Worm (Caenorhabditis elegans) whole organism, L4 larva: ENCODE measurements around the gene cyn-11.

Experiments
- F44E2.7 ChIP-seq: fragments of 200-800 bp; sonication (Bioruptor generic); IDR thresholded peaks from 2 replicates; pipeline ENCODE4 v2.1.2; 2022; ENCODE audit warnings: missing genetic modification characterization, missing compliant biosample characterization
- F49E8.2 ChIP-seq: sonication (generic microtip); optimal IDR thresholded peaks from 2 replicates; lab custom pipeline; 2016; ENCODE audit warnings: missing compliant biosample characterization, mild to moderate bottlenecking, missing genetic modification characterization, borderline replicate concordance
- T20F7.1 ChIP-seq: fragments of 200-800 bp; sonication (Bioruptor generic); optimal IDR thresholded peaks from 2 replicates; lab custom pipeline; 2018; ENCODE audit warnings: mild to moderate bottlenecking, missing genetic modification characterization, missing compliant biosample characterization
- T26A8.4 ChIP-seq: fragments of 200-800 bp; sonication (Bioruptor generic); IDR thresholded peaks from 2 replicates; pipeline ENCODE4 v1.3.6; 2022; ENCODE audit warnings: missing genetic modification characterization, missing compliant biosample characterization
- ZK337.2 ChIP-seq: fragments of 200-800 bp; sonication (Bioruptor generic); IDR thresholded peaks from 2 replicates; pipeline ENCODE4 v1.3.6; 2022; ENCODE audit warnings: missing genetic modification reagents, missing genetic modification characterization, missing compliant biosample characterization
- aha-1 ChIP-seq: fragments of 150-350 bp; peaks from one replicate; lab custom pipeline; 2014; ENCODE audit warnings: missing biosample characterization, missing genetic modification characterization
- ama-1 ChIP-seq: fragments of 150-350 bp; optimal IDR thresholded peaks from 2 replicates; lab custom pipeline; 2014; ENCODE audit warnings: inconsistent platforms, mixed read lengths
- ceh-20 ChIP-seq: fragments of 200-800 bp; sonication (Bioruptor generic); IDR thresholded peaks from 2 replicates; pipeline ENCODE4 v1.3.6; 2022; ENCODE audit warnings: missing genetic modification reagents, missing genetic modification characterization, missing compliant biosample characterization
- ceh-32 ChIP-seq: sonication (generic microtip); optimal IDR thresholded peaks from 2 replicates; lab custom pipeline; 2016; ENCODE audit warnings: mild to moderate bottlenecking, missing genetic modification characterization, missing compliant biosample characterization; ENCODE audit not compliant: poor library complexity
- ceh-44 ChIP-seq: fragments of 200-800 bp; sonication (Bioruptor generic); IDR thresholded peaks from 2 replicates; pipeline ENCODE4 v1.3.6; 2022; ENCODE audit warnings: missing genetic modification reagents, missing genetic modification characterization, missing compliant biosample characterization
- cey-2 ChIP-seq: sonication (generic microtip); optimal IDR thresholded peaks from 3 replicates; lab custom pipeline; 2017; ENCODE audit warnings: missing genetic modification characterization, mild to moderate bottlenecking, missing compliant biosample characterization, antibody characterized with exemption, borderline replicate concordance; ENCODE audit not compliant: insufficient read depth
- daf-12 ChIP-seq: fragments of 150-350 bp; optimal IDR thresholded peaks from 2 replicates; lab custom pipeline; 2014; ENCODE audit warnings: missing biosample characterization, missing genetic modification reagents, missing genetic modification characterization
- dmd-6 ChIP-seq: fragments of 200-800 bp; sonication (Bioruptor generic); IDR thresholded peaks from 2 replicates; pipeline ENCODE4 v1.3.6; 2022; ENCODE audit warnings: missing genetic modification reagents, missing genetic modification characterization, missing compliant biosample characterization
- dmd-8 ChIP-seq: fragments of 200-800 bp; sonication (Bioruptor generic); IDR thresholded peaks from 2 replicates; pipeline ENCODE4 v1.3.6; 2022; ENCODE audit warnings: missing genetic modification characterization, missing compliant biosample characterization
- egl-27 ChIP-seq: sonication (generic microtip); optimal IDR thresholded peaks from 3 replicates; lab custom pipeline; 2017; ENCODE audit warnings: missing biosample characterization, missing genetic modification reagents, missing genetic modification characterization
- lim-7 ChIP-seq: fragments of 200-800 bp; sonication (Bioruptor generic); IDR thresholded peaks from 2 replicates; pipeline ENCODE4 v1.3.6; 2022; ENCODE audit warnings: missing genetic modification characterization, missing compliant biosample characterization
- lin-1 ChIP-seq: fragments of 200-800 bp; sonication (Bioruptor generic); IDR thresholded peaks from 2 replicates; pipeline ENCODE4 v1.3.6; 2022; ENCODE audit warnings: missing genetic modification reagents, missing genetic modification characterization, missing compliant biosample characterization
- madf-9 ChIP-seq: fragments of 200-800 bp; sonication (Bioruptor generic); conservative IDR thresholded peaks from 2 replicates; pipeline ENCODE4 v1.3.6; 2022; ENCODE audit warnings: missing genetic modification reagents, missing genetic modification characterization, missing compliant biosample characterization
- mdl-1 ChIP-seq, 2 experiments: fragments of 150-350 bp in 1 of 2; sonication (generic microtip) in 1 of 2; optimal IDR thresholded peaks; 2 replicates each; lab custom pipeline; 2014 to 2017; ENCODE audit warnings: missing biosample characterization in 2 of 2, missing genetic modification characterization in 2 of 2
- nhr-10 ChIP-seq: fragments of 150-350 bp; optimal IDR thresholded peaks from 2 replicates; lab custom pipeline; 2014; ENCODE audit warnings: missing biosample characterization, missing genetic modification characterization
- nhr-11 ChIP-seq: fragments of 150-350 bp; optimal IDR thresholded peaks from 2 replicates; lab custom pipeline; 2014; ENCODE audit warnings: missing biosample characterization, missing genetic modification characterization
- nhr-111 ChIP-seq: fragments of 200-800 bp; sonication (Bioruptor generic); optimal IDR thresholded peaks from 2 replicates; lab custom pipeline; 2018; ENCODE audit warnings: mild to moderate bottlenecking, missing genetic modification characterization, missing compliant biosample characterization
- nhr-237 ChIP-seq: sonication (generic microtip); optimal IDR thresholded peaks from 2 replicates; lab custom pipeline; 2017; ENCODE audit warnings: missing biosample characterization, missing genetic modification characterization
- nhr-25 ChIP-seq: sonication (generic microtip); optimal IDR thresholded peaks from 2 replicates; lab custom pipeline; 2017; ENCODE audit warnings: missing genetic modification characterization, mild to moderate bottlenecking, missing compliant biosample characterization, antibody characterized with exemption, moderate library complexity, borderline replicate concordance; ENCODE audit not compliant: insufficient read depth
- nhr-48 ChIP-seq: sonication (generic microtip); optimal IDR thresholded peaks from 2 replicates; lab custom pipeline; 2016; ENCODE audit warnings: mild to moderate bottlenecking, missing genetic modification characterization, missing compliant biosample characterization
- nhr-76 ChIP-seq: fragments of 150-350 bp; optimal IDR thresholded peaks from 2 replicates; lab custom pipeline; 2014; ENCODE audit warnings: missing biosample characterization, missing genetic modification characterization
- nhr-77 ChIP-seq: fragments of 150-350 bp; optimal IDR thresholded peaks from 2 replicates; lab custom pipeline; 2014; ENCODE audit warnings: missing biosample characterization, missing genetic modification characterization
- pha-4 ChIP-seq, 2 experiments: fragments of 150-350 bp in 1 of 2; fragments of 200-800 bp in 1 of 2; sonication (Bioruptor generic) in 1 of 2; IDR thresholded peaks in 1 of 2; optimal IDR thresholded peaks in 1 of 2; 2 replicates each; pipeline versions ENCODE4 v1.3.6 to Lab custom; 2014 to 2022; ENCODE audit warnings: missing genetic modification characterization in 2 of 2, missing genetic modification reagents in 2 of 2, missing biosample characterization in 1 of 2, missing compliant biosample characterization in 1 of 2
- rbr-2 ChIP-seq: sonication (generic microtip); optimal IDR thresholded peaks from 2 replicates; lab custom pipeline; 2016; ENCODE audit warnings: missing genotype, missing genetic modification characterization, missing compliant biosample characterization
- set-16 ChIP-seq: fragments of 200-800 bp; sonication (Bioruptor generic); IDR thresholded peaks from 2 replicates; pipeline ENCODE4 v1.3.6; 2022; ENCODE audit warnings: missing genetic modification reagents, missing genetic modification characterization, missing compliant biosample characterization
- snpc-1.2 ChIP-seq: fragments of 200-800 bp; sonication (Bioruptor generic); IDR thresholded peaks from 2 replicates; pipeline ENCODE4 v1.3.6; 2022; ENCODE audit warnings: missing genetic modification reagents, missing genetic modification characterization, missing compliant biosample characterization
- snpc-4 ChIP-seq: fragments of 150-350 bp; optimal IDR thresholded peaks from 2 replicates; lab custom pipeline; 2014; ENCODE audit warnings: missing biosample characterization, missing genetic modification characterization
- tag-97 ChIP-seq: fragments of 200-800 bp; sonication (Bioruptor generic); IDR thresholded peaks from 2 replicates; pipeline ENCODE4 v1.3.6; 2022; ENCODE audit warnings: missing genetic modification characterization, missing compliant biosample characterization
- unc-130 ChIP-seq: sonication (generic microtip); optimal IDR thresholded peaks from 2 replicates; lab custom pipeline; 2016; ENCODE audit warnings: missing genetic modification reagents, missing genetic modification characterization, missing compliant biosample characterization
- unc-62 ChIP-seq, 3 experiments: fragments of 150-350 bp in 1 of 3; sonication (generic microtip); optimal IDR thresholded peaks in 2 of 3; peaks in 1 of 3; 1 replicate in 1 of 3; 2 replicates in 2 of 3; lab custom pipeline; 2014 to 2017; ENCODE audit warnings: missing biosample characterization in 3 of 3, missing genetic modification characterization in 3 of 3, missing genetic modification reagents in 3 of 3, missing genotype in 1 of 3
- vab-7 ChIP-seq: fragments of 200-800 bp; sonication (Bioruptor generic); IDR thresholded peaks from 2 replicates; pipeline ENCODE4 v1.3.6; 2022; ENCODE audit warnings: missing genetic modification reagents, missing genetic modification characterization, missing compliant biosample characterization
- zfp-3 ChIP-seq: fragments of 200-800 bp; sonication (Bioruptor generic); conservative IDR thresholded peaks from 2 replicates; pipeline ENCODE4 v1.3.6; 2022; ENCODE audit warnings: missing genetic modification reagents, missing genetic modification characterization, missing compliant biosample characterization
- zip-11 ChIP-seq: fragments of 200-800 bp; sonication (Bioruptor generic); IDR thresholded peaks from 2 replicates; pipeline ENCODE4 v1.3.6; 2022; ENCODE audit warnings: missing genetic modification characterization, missing compliant biosample characterization
- zip-2 ChIP-seq: fragments of 150-350 bp; optimal IDR thresholded peaks from 2 replicates; lab custom pipeline; 2014; ENCODE audit warnings: missing biosample characterization, missing genetic modification characterization
- ztf-11 ChIP-seq: fragments of 150-350 bp; optimal IDR thresholded peaks from 2 replicates; lab custom pipeline; 2014; ENCODE audit warnings: missing biosample characterization, missing genetic modification characterization

cyn-11 gene

ce11 chrII:8746298-8746775 lies 30.3 kb upstream of the cyn-11 start (continued):
- TF ChIP-seq ceh-44 (GFP tag; lab: Robert Waterston, UW) (no peak), snpc-4 (tag; lab: Kevin White, UChicago) (no peak), nhr-11 (no peak), vab-7 (GFP tag; lab: Robert Waterston, UW) (peak; percentile 49; the same call in 1 of the 2 replicates), zip-2 (tag; lab: Kevin White, UChicago) (no peak), ama-1 (lab: Kevin White, UChicago) (peak; percentile 96), zip-11 (GFP tag; lab: Robert Waterston, UW) (no peak), nhr-48 (tag; lab: Kevin White, UChicago) (no peak), nhr-10 (tag; lab: Kevin White, UChicago) (no peak), ztf-11 (no peak), pha-4 (GFP tag; IDR thresholded peaks at IDR 0.05; lab: Robert Waterston, UW) (no peak), pha-4 (tag; optimal IDR thresholded peaks at IDR 0.05; lab: Kevin White, UChicago) (no peak), ceh-20 (GFP tag; lab: Robert Waterston, UW) (peak; percentile 64; the same call in 1 of the 2 replicates), tag-97 (GFP tag; lab: Robert Waterston, UW) (no peak), nhr-111 (GFP tag; lab: Kevin White, UChicago) (peak; percentile 77), aha-1 (peak; percentile 55), lim-7 (GFP tag; lab: Robert Waterston, UW) (peak; percentile 50; the same call in 1 of the 2 replicates), daf-12 (tag; lab: Kevin White, UChicago) (no peak), F44E2.7 (GFP tag; lab: Robert Waterston, UW) (no peak), nhr-25 (tag; lab: Kevin White, UChicago) (peak; percentile 71), dmd-8 (GFP tag; lab: Robert Waterston, UW) (no peak), ceh-32 (tag; lab: Kevin White, UChicago) (no peak), nhr-77 (tag; lab: Kevin White, UChicago) (no peak), T26A8.4 (peak; percentile 64), ZK337.2 (0 out of 2 replicates have a peak, but pooled peaks have one; percentile 1), cey-2 (no peak), dmd-6 (GFP tag; lab: Robert Waterston, UW) (peak; percentile 10; the same call in 1 of the 2 replicates), nhr-237 (tag; lab: Kevin White, UChicago) (no peak), F49E8.2 (no peak), egl-27 (no peak), unc-130 (GFP tag; lab: Kevin White, UChicago) (no peak), set-16 (no peak), nhr-76 (tag; lab: Kevin White, UChicago) (no peak), zfp-3 (peak; percentile 79; the same call in 1 of the 2 replicates), mdl-1 (tag; optimal IDR thresholded peaks at IDR 0.05; lab: Kevin White, UChicago) (no peak), madf-9 (GFP tag; lab: Robert Waterston, UW) (no peak; the same call in 1 of the 2 replicates), T20F7.1 (GFP tag; lab: Kevin White, UChicago) (peak; percentile 35), unc-62 (GFP tag; optimal IDR thresholded peaks at IDR 0.05 in 1 of 2; lab: Kevin White, UChicago) (no peak), unc-62 (tag; optimal IDR thresholded peaks at IDR 0.05; lab: Kevin White, UChicago) (no peak), rbr-2 (no peak), snpc-1.2 (GFP tag; lab: Robert Waterston, UW) (peak; percentile 52; the same call in 1 of the 2 replicates), lin-1 (GFP tag; lab: Robert Waterston, UW) (no peak)
- TF ChIP-seq, all 104 proteins: peak for 27
